Fruit fly (Drosophila melanogaster) whole organism, embryonic: Measurements from ENCODE around the gene phol.

ENCODE experiments used
- Ada2b ChIP-seq: fragments of 200-800 bp; sonication (Bioruptor generic); IDR thresholded peaks from 2 replicates; pipeline ENCODE4 v1.3.6; 2022; ENCODE audit warnings: missing biosample characterization, missing genetic modification characterization
- Adf1 ChIP-seq: fragments of 200-800 bp; sonication (Bioruptor generic); IDR thresholded peaks from 2 replicates; pipeline ENCODE4 v1.3.6; 2022; ENCODE audit warnings: missing biosample characterization, missing genetic modification characterization
- B-H2 ChIP-seq: fragments of 200-800 bp; sonication (Bioruptor generic); optimal IDR thresholded peaks from 2 replicates; lab custom pipeline; 2018; ENCODE audit warnings: missing biosample characterization, mild to moderate bottlenecking, missing genetic modification characterization
- BtbVII ChIP-seq: fragments of 200-800 bp; sonication (Bioruptor generic); optimal IDR thresholded peaks from 3 replicates; lab custom pipeline; 2017; ENCODE audit warnings: missing biosample characterization, mild to moderate bottlenecking, missing genetic modification characterization
- Bteb2 ChIP-seq: fragments of 200-800 bp; sonication (Bioruptor generic); optimal IDR thresholded peaks from 2 replicates; lab custom pipeline; 2016; ENCODE audit warnings: missing biosample characterization, missing genetic modification characterization
- C15 ChIP-seq: fragments of 200-800 bp; sonication (Bioruptor generic); IDR thresholded peaks from 3 replicates; pipeline ENCODE4 v1.3.6; 2022; ENCODE audit warnings: missing biosample characterization, missing genetic modification characterization
- CG11504 ChIP-seq: fragments of 200-800 bp; sonication (Bioruptor generic); optimal IDR thresholded peaks from 3 replicates; lab custom pipeline; 2019; ENCODE audit warnings: missing biosample characterization, mild to moderate bottlenecking, missing genetic modification characterization, moderate library complexity
- CG11696 ChIP-seq: fragments of 200-800 bp; sonication (Bioruptor generic); IDR thresholded peaks from 2 replicates; pipeline ENCODE4 v1.3.6; 2022; ENCODE audit warnings: missing biosample characterization, missing genetic modification characterization
- CG14050 ChIP-seq: fragments of 200-800 bp; sonication (Bioruptor generic); IDR thresholded peaks from 3 replicates; pipeline ENCODE4 v1.3.6; 2022; ENCODE audit warnings: missing biosample characterization, missing genetic modification characterization
- CG15011 ChIP-seq: fragments of 200-800 bp; sonication (Bioruptor generic); optimal IDR thresholded peaks from 3 replicates; lab custom pipeline; 2018; ENCODE audit warnings: missing biosample characterization, mild to moderate bottlenecking, missing genetic modification characterization
- CG1603 ChIP-seq: fragments of 200-800 bp; sonication (Bioruptor generic); optimal IDR thresholded peaks from 2 replicates; lab custom pipeline; 2019; ENCODE audit warnings: missing biosample characterization, mild to moderate bottlenecking, missing genetic modification characterization, moderate library complexity
- CG17385 ChIP-seq: fragments of 200-800 bp; sonication (Bioruptor generic); optimal IDR thresholded peaks from 3 replicates; lab custom pipeline; 2018; ENCODE audit warnings: missing biosample characterization, mild to moderate bottlenecking, missing genetic modification characterization
- CG1792 ChIP-seq: fragments of 200-800 bp; sonication (Bioruptor generic); optimal IDR thresholded peaks from 2 replicates; lab custom pipeline; 2016; ENCODE audit warnings: missing biosample characterization, missing genetic modification characterization
- CG31224 ChIP-seq: fragments of 200-800 bp; sonication (Bioruptor generic); IDR thresholded peaks from 2 replicates; pipeline ENCODE4 v1.3.6; 2022; ENCODE audit warnings: missing biosample characterization, missing genetic modification characterization
- CG5953 ChIP-seq: fragments of 200-800 bp; sonication (Bioruptor generic); IDR thresholded peaks from 2 replicates; pipeline ENCODE4 v1.3.6; 2022; ENCODE audit warnings: missing biosample characterization, missing genetic modification characterization
- CG7357 ChIP-seq: fragments of 200-800 bp; sonication (Bioruptor generic); IDR thresholded peaks from 3 replicates; pipeline ENCODE4 v1.3.6; 2022; ENCODE audit warnings: missing biosample characterization, missing genetic modification characterization
- CG7372 ChIP-seq: fragments of 200-800 bp; sonication (Bioruptor generic); IDR thresholded peaks from 2 replicates; pipeline ENCODE4 v1.3.6; 2022; ENCODE audit warnings: missing biosample characterization, missing genetic modification characterization
- D ChIP-seq, 2 experiments: fragments of 200-800 bp in 1 of 2; fragments of >200 bp in 1 of 2; sonication (Bioruptor generic) in 1 of 2; optimal IDR thresholded peaks; 2 replicates in 1 of 2; 3 replicates in 1 of 2; lab custom pipeline; 2017; ENCODE audit warnings: mild to moderate bottlenecking in 1 of 2, missing biosample characterization in 1 of 2, missing genetic modification characterization in 1 of 2, missing genetic modification reagents in 1 of 2
- Dek ChIP-seq: fragments of 200-800 bp; sonication (Bioruptor generic); optimal IDR thresholded peaks from 3 replicates; lab custom pipeline; 2019; ENCODE audit warnings: missing biosample characterization, mild to moderate bottlenecking, missing genetic modification characterization, moderate library complexity
- Dfd ChIP-seq, 2 experiments: fragments of >200 bp; optimal IDR thresholded peaks; 2 replicates each; lab custom pipeline; 2017; ENCODE audit warnings: missing biosample characterization in 2 of 2, missing genetic modification characterization in 2 of 2
- Dip2 ChIP-seq: fragments of 200-800 bp; sonication (Bioruptor generic); IDR thresholded peaks from 2 replicates; pipeline ENCODE4 v1.3.6; 2022; ENCODE audit warnings: missing biosample characterization, missing genetic modification characterization
- ERR ChIP-seq: fragments of 200-800 bp; sonication (Bioruptor generic); optimal IDR thresholded peaks from 2 replicates; lab custom pipeline; 2016; ENCODE audit warnings: missing biosample characterization, missing genetic modification characterization
- Elba2 ChIP-seq: fragments of 200-800 bp; sonication (Bioruptor generic); optimal IDR thresholded peaks from 3 replicates; lab custom pipeline; 2016; ENCODE audit warnings: missing biosample characterization, missing genetic modification characterization
- Hmx ChIP-seq: fragments of 200-800 bp; sonication (Bioruptor generic); optimal IDR thresholded peaks from 2 replicates; lab custom pipeline; 2016; ENCODE audit warnings: missing biosample characterization, missing genetic modification characterization
- Kr ChIP-seq: fragments of 200-800 bp; sonication (Bioruptor generic); optimal IDR thresholded peaks from 2 replicates; lab custom pipeline; 2017; ENCODE audit warnings: missing biosample characterization, mild to moderate bottlenecking, missing genetic modification characterization
- Lhr ChIP-seq: fragments of 200-800 bp; sonication (Bioruptor generic); optimal IDR thresholded peaks from 3 replicates; lab custom pipeline; 2017; ENCODE audit warnings: mild to moderate bottlenecking, missing biosample characterization, missing genetic modification reagents, missing genetic modification characterization
- Mes4 ChIP-seq: fragments of 200-800 bp; sonication (Bioruptor generic); optimal IDR thresholded peaks from 2 replicates; lab custom pipeline; 2016; ENCODE audit warnings: missing biosample characterization, missing genetic modification characterization
- Myb ChIP-seq: fragments of 200-800 bp; sonication (Bioruptor generic); optimal IDR thresholded peaks from 2 replicates; lab custom pipeline; 2016; ENCODE audit warnings: missing biosample characterization, missing genetic modification characterization
- NC2α ChIP-seq: fragments of 200-800 bp; sonication (Bioruptor generic); optimal IDR thresholded peaks from 2 replicates; lab custom pipeline; 2016; ENCODE audit warnings: missing biosample characterization, missing genetic modification characterization
- Nf-YC ChIP-seq: fragments of 200-800 bp; optimal IDR thresholded peaks from 3 replicates; lab custom pipeline; 2019; ENCODE audit warnings: missing biosample characterization, mild to moderate bottlenecking, missing genetic modification characterization, moderate library complexity
- abd-A ChIP-seq: fragments of 200-800 bp; sonication (Bioruptor generic); optimal IDR thresholded peaks from 3 replicates; lab custom pipeline; 2019; ENCODE audit warnings: missing biosample characterization, mild to moderate bottlenecking, missing genetic modification characterization, moderate library complexity
- amos ChIP-seq: fragments of 200-800 bp; sonication (Bioruptor generic); IDR thresholded peaks from 2 replicates; pipeline ENCODE4 v1.3.6; 2022; ENCODE audit warnings: missing biosample characterization, missing genetic modification characterization; ENCODE audit not compliant: partially characterized antibody
- chif ChIP-seq, 2 experiments: fragments of 200-800 bp; sonication (Bioruptor generic); optimal IDR thresholded peaks; 3 replicates each; lab custom pipeline; 2016; ENCODE audit warnings: missing biosample characterization in 2 of 2, missing genetic modification characterization in 2 of 2
- dan ChIP-seq: fragments of 200-800 bp; sonication (Bioruptor generic); IDR thresholded peaks from 2 replicates; pipeline ENCODE4 v1.3.6; 2022; ENCODE audit warnings: missing biosample characterization, missing genetic modification characterization
- dati ChIP-seq: fragments of 200-800 bp; sonication (Bioruptor generic); IDR thresholded peaks from 2 replicates; pipeline ENCODE4 v1.3.6; 2022; ENCODE audit warnings: missing biosample characterization, missing genetic modification characterization
- fd102C ChIP-seq: fragments of 200-800 bp; sonication (Bioruptor generic); optimal IDR thresholded peaks from 2 replicates; lab custom pipeline; 2018; ENCODE audit warnings: missing biosample characterization, mild to moderate bottlenecking, missing genetic modification characterization, moderate library complexity
- grau ChIP-seq: fragments of 200-800 bp; optimal IDR thresholded peaks from 3 replicates; lab custom pipeline; 2019; ENCODE audit warnings: missing biosample characterization, mild to moderate bottlenecking, missing genetic modification characterization, moderate library complexity
- hth ChIP-seq: fragments of >200 bp; optimal IDR thresholded peaks from 2 replicates; lab custom pipeline; 2017; ENCODE audit warnings: inconsistent platforms
- inv ChIP-seq: fragments of 200-800 bp; sonication (Bioruptor generic); IDR thresholded peaks from 2 replicates; pipeline ENCODE4 v1.3.6; 2022; ENCODE audit warnings: missing biosample characterization, missing genetic modification characterization; ENCODE audit not compliant: partially characterized antibody
- lola ChIP-seq, 3 experiments: fragments of >200 bp in 2 of 3; fragments of 200-800 bp in 1 of 3; sonication (Bioruptor generic) in 1 of 3; optimal IDR thresholded peaks; 2 replicates each; lab custom pipeline; 2017 to 2019; ENCODE audit warnings: missing biosample characterization in 3 of 3, missing genetic modification characterization in 3 of 3, mild to moderate bottlenecking in 1 of 3, moderate library complexity in 1 of 3
- mld ChIP-seq: fragments of 200-800 bp; sonication (Bioruptor generic); IDR thresholded peaks from 3 replicates; pipeline ENCODE4 v1.3.6; 2022; ENCODE audit warnings: missing biosample characterization, missing genetic modification characterization; ENCODE audit not compliant: partially characterized antibody
- nau ChIP-seq: fragments of 200-800 bp; sonication (Bioruptor generic); optimal IDR thresholded peaks from 3 replicates; lab custom pipeline; 2017; ENCODE audit warnings: missing biosample characterization, mild to moderate bottlenecking, missing genetic modification characterization, missing genetic modification reagents
- salm ChIP-seq: fragments of 200-800 bp; sonication (Bioruptor generic); optimal IDR thresholded peaks from 2 replicates; lab custom pipeline; 2018; ENCODE audit warnings: missing biosample characterization, mild to moderate bottlenecking, missing genetic modification characterization
- schlank ChIP-seq: fragments of 200-800 bp; sonication (Bioruptor generic); optimal IDR thresholded peaks from 2 replicates; lab custom pipeline; 2018; ENCODE audit warnings: missing biosample characterization, mild to moderate bottlenecking, missing genetic modification characterization
- scrt ChIP-seq: fragments of 200-800 bp; sonication (Bioruptor generic); optimal IDR thresholded peaks from 2 replicates; lab custom pipeline; 2018; ENCODE audit warnings: missing biosample characterization, mild to moderate bottlenecking, missing genetic modification characterization, moderate library complexity
- sim ChIP-seq: fragments of 200-800 bp; sonication (Bioruptor generic); IDR thresholded peaks from 2 replicates; pipeline ENCODE4 v1.3.6; 2022; ENCODE audit warnings: missing biosample characterization, missing genetic modification characterization
- tup ChIP-seq: fragments of 200-800 bp; sonication (Bioruptor generic); optimal IDR thresholded peaks from 2 replicates; lab custom pipeline; 2016; ENCODE audit warnings: missing biosample characterization, mild to moderate bottlenecking, missing genetic modification characterization, moderate library complexity
- tx ChIP-seq: fragments of 200-800 bp; sonication (Bioruptor generic); optimal IDR thresholded peaks from 2 replicates; lab custom pipeline; 2016; ENCODE audit warnings: missing biosample characterization, missing genetic modification characterization
- unpg ChIP-seq: fragments of 200-800 bp; sonication (Bioruptor generic); optimal IDR thresholded peaks from 3 replicates; lab custom pipeline; 2018; ENCODE audit warnings: missing biosample characterization, mild to moderate bottlenecking, missing genetic modification characterization, moderate library complexity
- wdn ChIP-seq: fragments of 200-800 bp; sonication (Bioruptor generic); IDR thresholded peaks from 2 replicates; pipeline ENCODE4 v1.3.6; 2022; ENCODE audit warnings: missing biosample characterization, missing genetic modification characterization
- z ChIP-seq: fragments of 200-800 bp; sonication (Bioruptor generic); IDR thresholded peaks from 3 replicates; pipeline ENCODE4 v1.3.6; 2022; ENCODE audit warnings: missing biosample characterization, missing genetic modification characterization

phol gene

DNA sequence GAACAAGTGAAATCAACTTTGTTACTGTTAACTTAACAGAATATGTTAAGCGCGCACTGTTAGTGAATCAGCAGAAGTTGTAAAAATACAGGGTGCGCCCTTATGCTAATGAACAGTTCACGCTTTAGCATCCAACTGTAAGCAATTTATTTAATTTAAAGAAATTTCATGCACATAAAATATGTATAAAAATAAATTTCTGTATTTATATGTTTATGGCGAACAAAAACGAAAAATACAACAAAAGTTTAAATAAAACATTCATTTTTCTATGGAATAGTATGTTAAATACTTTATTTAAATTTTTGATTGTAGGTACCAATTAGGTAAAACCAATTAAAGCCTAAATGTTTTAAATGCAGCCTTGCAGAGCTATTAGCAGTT lies 31.6 kb downstream of the phol start (continued):
- TF ChIP-seq Ada2b (peak; percentile 20; the same call in 1 of the 2 replicates), dati (GFP tag; lab: Robert Waterston, UW) (no peak), Dek (tag; lab: Kevin White, UChicago) (no peak), Mes4 (GFP tag; lab: Kevin White, UChicago) (no peak), mld (GFP tag; lab: Robert Waterston, UW) (no peak), nau (no peak), Adf1 (GFP tag; lab: Robert Waterston, UW) (no peak), wdn (no peak), CG1792 (no peak), Nf-YC (peak; percentile 37), Bteb2 (GFP tag; lab: Kevin White, UChicago) (no peak), chif (GFP tag; optimal IDR thresholded peaks at IDR 0.05; lab: Kevin White, UChicago) (no peak), tx (GFP tag; lab: Kevin White, UChicago) (no peak), Dfd (GFP tag; optimal IDR thresholded peaks at IDR 0.05; lab: Kevin White, UChicago) (no peak), schlank (tag; lab: Kevin White, UChicago) (no peak), ERR (GFP tag; lab: Kevin White, UChicago) (no peak), salm (tag; lab: Kevin White, UChicago) (no peak), hth (lab: Kevin White, UChicago) (no peak), CG15011 (GFP tag; lab: Kevin White, UChicago) (no peak), CG7357 (no peak), BtbVII (GFP tag; lab: Kevin White, UChicago) (peak; percentile 34), grau (tag; lab: Kevin White, UChicago) (peak; percentile 63), z (GFP tag; lab: Robert Waterston, UW) (no peak), CG5953 (no peak), CG11696 (GFP tag; lab: Robert Waterston, UW) (no peak), lola (GFP tag; optimal IDR thresholded peaks at IDR 0.05; lab: Kevin White, UChicago) (peak in 1 of 3 experiments; percentile 7), Myb (GFP tag; lab: Kevin White, UChicago) (no peak), NC2α (GFP tag; lab: Kevin White, UChicago) (no peak), D (optimal IDR thresholded peaks at IDR 0.05; lab: Kevin White, UChicago) (no peak), D (GFP tag; optimal IDR thresholded peaks at IDR 0.05; lab: Kevin White, UChicago) (no peak), Dip2 (GFP tag; lab: Robert Waterston, UW) (no peak), Kr (GFP tag; lab: Kevin White, UChicago) (no peak), Elba2 (GFP tag; lab: Kevin White, UChicago) (no peak), unpg (GFP tag; lab: Kevin White, UChicago) (peak; percentile 65), fd102C (GFP tag; lab: Kevin White, UChicago) (no peak), Lhr (no peak), scrt (GFP tag; lab: Kevin White, UChicago) (peak; percentile 23), CG31224 (GFP tag; lab: Robert Waterston, UW) (no peak), CG17385 (peak; percentile 43), CG11504 (tag; lab: Kevin White, UChicago) (peak; percentile 64), CG7372 (GFP tag; lab: Robert Waterston, UW) (0 out of 2 replicates have a peak, but pooled peaks have one; percentile 12), CG1603 (tag; lab: Kevin White, UChicago) (no peak), dan (GFP tag; lab: Robert Waterston, UW) (no peak), Hmx (GFP tag; lab: Kevin White, UChicago) (peak; percentile 1), sim (GFP tag; lab: Robert Waterston, UW) (no peak), tup (GFP tag; lab: Kevin White, UChicago) (no peak), B-H2 (GFP tag; lab: Kevin White, UChicago) (no peak), abd-A (no peak), inv (no peak), C15 (GFP tag; lab: Robert Waterston, UW) (no peak), CG14050 (GFP tag; lab: Robert Waterston, UW) (no peak), amos (GFP tag; lab: Robert Waterston, UW) (no peak)
